Worm (Caenorhabditis elegans): ENCODE results near the gene fbxb-88.

DNA sequence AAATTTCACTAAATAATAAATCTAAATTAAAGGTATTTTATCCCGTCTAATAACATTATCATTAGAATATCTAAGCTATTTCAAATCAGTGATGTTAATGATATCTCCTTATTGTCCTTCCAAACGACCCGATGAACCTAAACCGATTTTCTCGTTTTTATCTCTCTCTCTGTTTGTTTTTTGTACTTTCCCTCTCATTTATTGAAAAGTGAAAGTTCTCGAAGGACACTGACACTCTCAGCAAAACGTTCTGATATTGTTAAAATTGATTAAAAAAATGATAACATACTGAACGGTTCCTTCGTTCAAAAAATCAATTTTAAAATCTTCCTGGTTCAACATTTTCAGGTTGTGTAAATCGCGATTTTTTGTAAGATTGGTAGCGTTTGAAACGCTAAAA lies 48.4 kb upstream of the fbxb-88 start, which contains the start of gene F11G11.13:
- no peak for TF ChIP-seq pqm-1 (tag; optimal IDR thresholded peaks at IDR 0.05)
- TF ChIP-seq fkh-10 (GFP tag; optimal IDR thresholded peaks at IDR 0.05) = no peak
- TF ChIP-seq nhr-48 (tag; optimal IDR thresholded peaks at IDR 0.05) = no peak
- TF ChIP-seq ctbp-1 (GFP tag; IDR thresholded peaks at IDR 0.05) = no peak
- TF ChIP-seq nhr-76 (tag; optimal IDR thresholded peaks at IDR 0.05) = no peak
- TF ChIP-seq nhr-42 (GFP tag; IDR thresholded peaks at IDR 0.05) = no peak
- no peak for TF ChIP-seq tra-1 (GFP tag; IDR thresholded peaks at IDR 0.05)
- TF ChIP-seq ZK546.5 (tag; optimal IDR thresholded peaks at IDR 0.05) = no peak
- TF ChIP-seq hif-1 (tag; optimal IDR thresholded peaks at IDR 0.05) = no peak
- TF ChIP-seq nhr-11 (tag; optimal IDR thresholded peaks at IDR 0.05) = no peak
- no peak for TF ChIP-seq snpc-4 (tag; optimal IDR thresholded peaks at IDR 0.05)
- TF ChIP-seq mdt-29 (GFP tag; IDR thresholded peaks at IDR 0.05) = no peak
- TF ChIP-seq egl-27 (tag; optimal IDR thresholded peaks at IDR 0.05) = no peak
